Fruit fly (Drosophila melanogaster) whole organism, embryonic: Measurements from ENCODE around the gene CG34462.
A peak's percentile ranks its signal among the peaks of the same experiment; 100 is the strongest.

Experiments
- ATbp ChIP-seq: fragments of 200-800 bp; sonication (Bioruptor generic); optimal IDR thresholded peaks from 2 replicates; lab custom pipeline; 2017; ENCODE audit warnings: missing biosample characterization, mild to moderate bottlenecking, missing genetic modification characterization, missing genetic modification reagents
- Awh ChIP-seq: fragments of 200-800 bp; sonication (Bioruptor generic); IDR thresholded peaks from 2 replicates; pipeline ENCODE4, ENCODE4 v1.3.6; 2022; ENCODE audit warnings: missing biosample characterization, missing genetic modification characterization
- B-H2 ChIP-seq: fragments of 200-800 bp; sonication (Bioruptor generic); optimal IDR thresholded peaks from 2 replicates; lab custom pipeline; 2018; ENCODE audit warnings: missing biosample characterization, mild to moderate bottlenecking, missing genetic modification characterization
- CG1024 ChIP-seq: fragments of 200-800 bp; sonication (Bioruptor generic); IDR thresholded peaks from 2 replicates; pipeline ENCODE4 v1.3.6; 2022; ENCODE audit warnings: missing biosample characterization, missing genetic modification characterization
- CG10462 ChIP-seq: fragments of 200-800 bp; sonication (Bioruptor generic); optimal IDR thresholded peaks from 2 replicates; lab custom pipeline; 2016; ENCODE audit warnings: missing biosample characterization, missing genetic modification characterization
- CG10959 ChIP-seq: fragments of 200-800 bp; sonication (Bioruptor generic); IDR thresholded peaks from 2 replicates; pipeline ENCODE4 v1.3.6; 2022; ENCODE audit warnings: missing biosample characterization, missing genetic modification characterization
- CG11695 ChIP-seq: fragments of 200-800 bp; sonication (Bioruptor generic); IDR thresholded peaks from 3 replicates; pipeline ENCODE4 v1.3.6; 2022; ENCODE audit warnings: missing biosample characterization, missing genetic modification characterization
- CG14965 ChIP-seq: fragments of 200-800 bp; sonication (Bioruptor generic); optimal IDR thresholded peaks from 2 replicates; lab custom pipeline; 2016; ENCODE audit warnings: missing biosample characterization, missing genetic modification characterization, borderline replicate concordance
- CG16813 ChIP-seq: fragments of 200-800 bp; sonication (Bioruptor generic); IDR thresholded peaks from 3 replicates; pipeline ENCODE4 v1.3.6; 2022; ENCODE audit warnings: missing biosample characterization, missing genetic modification characterization; ENCODE audit not compliant: partially characterized antibody
- CG17359 ChIP-seq: fragments of 200-800 bp; sonication (Bioruptor generic); optimal IDR thresholded peaks from 3 replicates; lab custom pipeline; 2018; ENCODE audit warnings: missing biosample characterization, mild to moderate bottlenecking, missing genetic modification characterization, moderate library complexity
- CG18599 ChIP-seq: fragments of 200-800 bp; sonication (Bioruptor generic); optimal IDR thresholded peaks from 3 replicates; lab custom pipeline; 2017; ENCODE audit warnings: missing biosample characterization, missing genetic modification characterization, mild to moderate bottlenecking, moderate library complexity, missing genetic modification reagents
- CG18619 ChIP-seq: fragments of 200-800 bp; sonication (Bioruptor generic); optimal IDR thresholded peaks from 3 replicates; lab custom pipeline; 2017; ENCODE audit warnings: missing biosample characterization, mild to moderate bottlenecking, missing genetic modification characterization
- CG3995 ChIP-seq: fragments of 200-800 bp; sonication (Bioruptor generic); optimal IDR thresholded peaks from 3 replicates; lab custom pipeline; 2016; ENCODE audit warnings: missing biosample characterization, missing genetic modification characterization
- CG8281 ChIP-seq: fragments of 200-800 bp; sonication (Bioruptor generic); optimal IDR thresholded peaks from 2 replicates; lab custom pipeline; 2018; ENCODE audit warnings: missing biosample characterization, mild to moderate bottlenecking, missing genetic modification characterization, moderate library complexity
- CG9437 ChIP-seq: fragments of 200-800 bp; sonication (Bioruptor generic); optimal IDR thresholded peaks from 2 replicates; lab custom pipeline; 2018; ENCODE audit warnings: missing biosample characterization, mild to moderate bottlenecking, missing genetic modification characterization
- CkIIα-i1 ChIP-seq: fragments of 200-800 bp; sonication (Bioruptor generic); IDR thresholded peaks from 2 replicates; pipeline ENCODE4 v1.3.6; 2022; ENCODE audit warnings: missing biosample characterization, missing genetic modification characterization
- Deaf1 ChIP-seq: fragments of 200-800 bp; optimal IDR thresholded peaks from 3 replicates; lab custom pipeline; 2019; ENCODE audit warnings: missing biosample characterization, mild to moderate bottlenecking, missing genetic modification characterization, moderate library complexity
- Doc3 ChIP-seq: fragments of 200-800 bp; sonication (Bioruptor generic); IDR thresholded peaks from 3 replicates; pipeline ENCODE4 v1.3.6; 2022; ENCODE audit warnings: missing biosample characterization, missing genetic modification characterization; ENCODE audit not compliant: partially characterized antibody
- HLH4C ChIP-seq: fragments of 200-800 bp; sonication (Bioruptor generic); IDR thresholded peaks from 3 replicates; pipeline ENCODE4 v1.3.6; 2022; ENCODE audit warnings: missing biosample characterization, missing genetic modification characterization; ENCODE audit not compliant: partially characterized antibody
- MTF-1 ChIP-seq: fragments of 200-800 bp; sonication (Bioruptor generic); optimal IDR thresholded peaks from 2 replicates; lab custom pipeline; 2018; ENCODE audit warnings: missing biosample characterization, mild to moderate bottlenecking, missing genetic modification characterization, borderline replicate concordance
- NC2β ChIP-seq: fragments of 200-800 bp; sonication (Bioruptor generic); optimal IDR thresholded peaks from 2 replicates; lab custom pipeline; 2016; ENCODE audit warnings: missing biosample characterization, missing genetic modification characterization
- Oaz ChIP-seq: fragments of 200-800 bp; sonication (Bioruptor generic); IDR thresholded peaks from 2 replicates; pipeline ENCODE4 v1.3.6; 2022; ENCODE audit warnings: missing biosample characterization, missing genetic modification characterization
- Oli ChIP-seq: fragments of 200-800 bp; sonication (Bioruptor generic); optimal IDR thresholded peaks from 2 replicates; lab custom pipeline; 2018; ENCODE audit warnings: missing biosample characterization, mild to moderate bottlenecking, missing genetic modification characterization, moderate library complexity
- Rx ChIP-seq: fragments of 200-800 bp; sonication (Bioruptor generic); IDR thresholded peaks from 2 replicates; pipeline ENCODE4 v1.3.6; 2022; ENCODE audit warnings: missing biosample characterization, missing genetic modification characterization
- Stat92E ChIP-seq, 3 experiments: fragments of >200 bp in 2 of 3; fragments of 200-800 bp in 1 of 3; sonication (Bioruptor generic) in 1 of 3; optimal IDR thresholded peaks; 2 replicates each; lab custom pipeline; 2017 to 2019; ENCODE audit warnings: missing biosample characterization in 3 of 3, missing genetic modification characterization in 3 of 3, mild to moderate bottlenecking in 1 of 3, moderate library complexity in 1 of 3
- Xbp1 ChIP-seq: fragments of 200-800 bp; sonication (Bioruptor generic); optimal IDR thresholded peaks from 3 replicates; lab custom pipeline; 2016; ENCODE audit warnings: missing biosample characterization, mild to moderate bottlenecking, missing genetic modification characterization
- ac ChIP-seq: fragments of 200-800 bp; sonication (Bioruptor generic); optimal IDR thresholded peaks from 3 replicates; lab custom pipeline; 2017; ENCODE audit warnings: missing biosample characterization, mild to moderate bottlenecking, missing genetic modification characterization
- ato ChIP-seq: fragments of 200-800 bp; sonication (Bioruptor generic); IDR thresholded peaks from 2 replicates; pipeline ENCODE4 v1.3.6; 2022; ENCODE audit warnings: missing biosample characterization, missing genetic modification characterization; ENCODE audit not compliant: partially characterized antibody
- az2 ChIP-seq: fragments of 200-800 bp; sonication (Bioruptor generic); optimal IDR thresholded peaks from 3 replicates; lab custom pipeline; 2016; ENCODE audit warnings: missing biosample characterization, missing genetic modification characterization
- bab2 ChIP-seq: fragments of 200-800 bp; sonication (Bioruptor generic); optimal IDR thresholded peaks from 2 replicates; lab custom pipeline; 2016; ENCODE audit warnings: missing biosample characterization, missing genetic modification characterization
- bbx ChIP-seq: fragments of 200-800 bp; sonication (Bioruptor generic); IDR thresholded peaks from 2 replicates; pipeline ENCODE4 v1.3.6; 2022; ENCODE audit warnings: missing biosample characterization, missing genetic modification characterization; ENCODE audit not compliant: partially characterized antibody
- bsh ChIP-seq, 2 experiments: fragments of 200-800 bp; sonication (Bioruptor generic); optimal IDR thresholded peaks; 2 replicates each; lab custom pipeline; 2017 to 2018; ENCODE audit warnings: mild to moderate bottlenecking in 2 of 2, missing biosample characterization in 2 of 2, missing genetic modification characterization in 2 of 2, moderate library complexity in 1 of 2
- chinmo ChIP-seq: fragments of 200-800 bp; sonication (Bioruptor generic); IDR thresholded peaks from 4 replicates; pipeline ENCODE4 v1.3.6; 2022; ENCODE audit warnings: missing biosample characterization, missing genetic modification characterization; ENCODE audit not compliant: partially characterized antibody
- chm ChIP-seq: fragments of 200-800 bp; sonication (Bioruptor generic); IDR thresholded peaks from 2 replicates; pipeline ENCODE4 v1.3.6; 2022; ENCODE audit warnings: missing biosample characterization, missing genetic modification characterization
- corto ChIP-seq: fragments of 200-800 bp; sonication (Bioruptor generic); optimal IDR thresholded peaks from 2 replicates; lab custom pipeline; 2016; ENCODE audit warnings: missing biosample characterization, mild to moderate bottlenecking, missing genetic modification characterization, moderate library complexity
- danr ChIP-seq: fragments of 200-800 bp; sonication (Bioruptor generic); IDR thresholded peaks from 2 replicates; pipeline ENCODE4 v1.3.6; 2022; ENCODE audit warnings: missing biosample characterization, missing genetic modification characterization
- dimm ChIP-seq: fragments of 200-800 bp; sonication (Bioruptor generic); IDR thresholded peaks from 2 replicates; pipeline ENCODE4 v1.3.6; 2022; ENCODE audit warnings: missing biosample characterization, missing genetic modification characterization
- ems ChIP-seq: fragments of 200-800 bp; sonication (Bioruptor generic); optimal IDR thresholded peaks from 3 replicates; lab custom pipeline; 2016; ENCODE audit warnings: missing biosample characterization, missing genetic modification characterization
- ftz-f1 ChIP-seq: fragments of 200-800 bp; sonication (Bioruptor generic); optimal IDR thresholded peaks from 2 replicates; lab custom pipeline; 2016; ENCODE audit warnings: missing biosample characterization, missing genetic modification characterization
- hb ChIP-seq: fragments of 200-800 bp; sonication (Bioruptor generic); IDR thresholded peaks from 3 replicates; pipeline ENCODE4 v1.3.6; 2022; ENCODE audit warnings: missing biosample characterization, missing genetic modification characterization; ENCODE audit not compliant: partially characterized antibody
- hbn ChIP-seq: fragments of 200-800 bp; sonication (Bioruptor generic); IDR thresholded peaks from 2 replicates; pipeline ENCODE4 v1.3.6; 2022; ENCODE audit warnings: missing biosample characterization, missing genetic modification characterization; ENCODE audit not compliant: partially characterized antibody
- kay ChIP-seq: fragments of 200-800 bp; sonication (Bioruptor generic); optimal IDR thresholded peaks from 2 replicates; lab custom pipeline; 2016; ENCODE audit warnings: missing biosample characterization, missing genetic modification characterization
- maf-S ChIP-seq: fragments of 200-800 bp; sonication (Bioruptor generic); optimal IDR thresholded peaks from 2 replicates; lab custom pipeline; 2016; ENCODE audit warnings: missing biosample characterization, missing genetic modification characterization
- seq ChIP-seq: fragments of 200-800 bp; sonication (Bioruptor generic); IDR thresholded peaks from 2 replicates; pipeline ENCODE4 v1.3.6; 2022; ENCODE audit warnings: missing biosample characterization, missing genetic modification characterization
- sim ChIP-seq: fragments of 200-800 bp; sonication (Bioruptor generic); IDR thresholded peaks from 2 replicates; pipeline ENCODE4 v1.3.6; 2022; ENCODE audit warnings: missing biosample characterization, missing genetic modification characterization
- sima ChIP-seq: fragments of 200-800 bp; sonication (Bioruptor generic); optimal IDR thresholded peaks from 2 replicates; lab custom pipeline; 2016; ENCODE audit warnings: missing biosample characterization, missing genetic modification characterization
- tgo ChIP-seq: fragments of 200-800 bp; sonication (Bioruptor generic); IDR thresholded peaks from 3 replicates; pipeline ENCODE4 v1.3.6; 2022; ENCODE audit warnings: missing biosample characterization, missing genetic modification characterization
- tna ChIP-seq: fragments of 200-800 bp; sonication (Bioruptor generic); IDR thresholded peaks from 2 replicates; pipeline ENCODE4 v1.3.6; 2022; ENCODE audit warnings: missing biosample characterization, missing genetic modification characterization; ENCODE audit not compliant: partially characterized antibody
- usp ChIP-seq: fragments of >200 bp; optimal IDR thresholded peaks from 2 replicates; lab custom pipeline; 2017; ENCODE audit warnings: missing biosample characterization, missing genetic modification characterization
- zf30C ChIP-seq: fragments of 200-800 bp; sonication (Bioruptor generic); optimal IDR thresholded peaks from 3 replicates; lab custom pipeline; 2018; ENCODE audit warnings: missing biosample characterization, mild to moderate bottlenecking, missing genetic modification characterization

The CG34462 gene

dm6 chr3L:8347346-8347745 is 19.0 kb downstream of the CG34462 start (continued):
- TF ChIP-seq CG18619 (GFP tag; lab: Kevin White, UChicago), result peak; percentile 18
- no peak for TF ChIP-seq Stat92E (GFP tag; optimal IDR thresholded peaks at IDR 0.05; lab: Kevin White, UChicago)
- TF ChIP-seq MTF-1, result peak; percentile 56
- no peak for TF ChIP-seq sim (GFP tag; lab: Robert Waterston, UW)
- peak; percentile 20 for TF ChIP-seq ac (GFP tag; lab: Kevin White, UChicago)
- TF ChIP-seq ATbp (GFP tag; lab: Kevin White, UChicago), result peak; percentile 86
- no peak for TF ChIP-seq Rx
- TF ChIP-seq maf-S, result no peak
- TF ChIP-seq CG18599 (GFP tag; lab: Kevin White, UChicago), result peak; percentile 51
- TF ChIP-seq CG8281 (tag; lab: Kevin White, UChicago), result peak; percentile 24
- TF ChIP-seq CG10462 (GFP tag; lab: Kevin White, UChicago), result no peak
- no peak for TF ChIP-seq CG16813 (GFP tag; lab: Robert Waterston, UW)
- TF ChIP-seq ems, result no peak
- TF ChIP-seq ato (GFP tag; lab: Robert Waterston, UW), result no peak
- TF ChIP-seq Deaf1 (tag; lab: Kevin White, UChicago), result no peak
- TF ChIP-seq tna (GFP tag; lab: Robert Waterston, UW), result no peak
- TF ChIP-seq CG11695 (GFP tag; lab: Robert Waterston, UW), result 0 out of 3 replicates have a peak, but pooled peaks have one; percentile 12
- no peak for TF ChIP-seq Oli
- no peak for TF ChIP-seq hbn (GFP tag; lab: Robert Waterston, UW)
- TF ChIP-seq ftz-f1 (GFP tag; lab: Kevin White, UChicago), result no peak
- TF ChIP-seq chinmo, result 0 out of 4 replicates have a peak, but pooled peaks have one; percentile 52
- no peak for TF ChIP-seq CG9437
- no peak for TF ChIP-seq az2 (GFP tag; lab: Kevin White, UChicago)
- no peak for TF ChIP-seq sima (GFP tag; lab: Kevin White, UChicago)
- TF ChIP-seq CkIIα-i1, result no peak
- TF ChIP-seq hb (GFP tag; lab: Robert Waterston, UW), result no peak
- TF ChIP-seq bsh (GFP tag; optimal IDR thresholded peaks at IDR 0.05; lab: Kevin White, UChicago), result peak in 1 of 2 experiments; percentile 22
- no peak for TF ChIP-seq corto (GFP tag; lab: Kevin White, UChicago)
- peak; percentile 4 for TF ChIP-seq bab2
- peak; percentile 39; the same call in 1 of the 2 replicates for TF ChIP-seq CG1024 (GFP tag; lab: Robert Waterston, UW)
- TF ChIP-seq CG14965 (GFP tag; lab: Kevin White, UChicago), result no peak
- TF ChIP-seq zf30C (GFP tag; lab: Kevin White, UChicago), result no peak
- TF ChIP-seq CG3995 (GFP tag; lab: Kevin White, UChicago), result no peak
- TF ChIP-seq Oaz, result no peak
- peak; percentile 55 for TF ChIP-seq chm (GFP tag; lab: Robert Waterston, UW)
- no peak for TF ChIP-seq Doc3
- TF ChIP-seq bbx (GFP tag; lab: Robert Waterston, UW), result no peak
- no peak for TF ChIP-seq HLH4C (GFP tag; lab: Robert Waterston, UW)
- no peak for TF ChIP-seq tgo (GFP tag; lab: Robert Waterston, UW)
- no peak for TF ChIP-seq NC2β (GFP tag; lab: Kevin White, UChicago)
- no peak for TF ChIP-seq CG17359
- TF ChIP-seq seq, result peak; percentile 50; the same call in 1 of the 2 replicates
- peak; percentile 31; the same call in 1 of the 2 replicates for TF ChIP-seq Awh (GFP tag; lab: Robert Waterston, UW)
- TF ChIP-seq dimm (GFP tag; lab: Robert Waterston, UW), result no peak
- no peak for TF ChIP-seq Xbp1 (GFP tag; lab: Kevin White, UChicago)
- no peak for TF ChIP-seq danr
- TF ChIP-seq B-H2, result peak; percentile 28
- TF ChIP-seq usp (GFP tag; lab: Kevin White, UChicago), result no peak
- no peak for TF ChIP-seq kay (GFP tag; lab: Kevin White, UChicago)
- TF ChIP-seq CG10959, result no peak
